Fruit fly (Drosophila melanogaster): ENCODE data around the gene Rac1.

Gene Rac1

DNA sequence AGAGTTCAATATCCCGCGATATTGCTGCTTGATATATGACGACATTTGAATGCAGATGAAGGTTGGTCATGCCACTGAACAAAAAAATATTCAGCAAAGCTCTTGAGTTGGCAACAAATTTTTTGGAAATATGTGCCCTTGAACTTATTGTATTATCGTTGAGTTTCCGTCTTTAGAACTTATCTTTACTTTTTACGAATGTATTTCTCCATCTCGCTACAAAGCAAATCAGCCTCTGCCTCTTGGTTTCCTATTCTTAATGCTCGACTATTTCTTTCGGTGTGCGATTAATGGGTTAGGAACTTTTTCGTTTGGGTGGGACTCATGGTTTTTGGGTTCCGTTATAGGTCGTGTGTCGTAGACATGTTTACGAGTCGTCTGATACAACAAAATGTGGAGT, 20.7 kb upstream of the Rac1 start (continued):
- no peak for TF ChIP-seq YL-1 (GFP tag; optimal IDR thresholded peaks at IDR 0.05)
- peak; percentile 59; the same call in 1 of the 3 replicates for TF ChIP-seq zfh1 (GFP tag; IDR thresholded peaks at IDR 0.05)
- TF ChIP-seq CG12942 (GFP tag; optimal IDR thresholded peaks at IDR 0.05) = peak; percentile 6
- TF ChIP-seq scrt (GFP tag; optimal IDR thresholded peaks at IDR 0.05) = peak; percentile 21
- TF ChIP-seq CG8388 (GFP tag; optimal IDR thresholded peaks at IDR 0.05) = peak; percentile 80
- peak; percentile 10 for TF ChIP-seq CG4328 (GFP tag; optimal IDR thresholded peaks at IDR 0.05)
- peak; percentile 25 for TF ChIP-seq nau (GFP tag; optimal IDR thresholded peaks at IDR 0.05)
- TF ChIP-seq CG18262 (tag; optimal IDR thresholded peaks at IDR 0.05) = peak; percentile 85
- peak; percentile 59 for TF ChIP-seq Nf-YB (GFP tag; optimal IDR thresholded peaks at IDR 0.05)
- peak; percentile 83 for TF ChIP-seq CG2202 (tag; optimal IDR thresholded peaks at IDR 0.05)
- peak; percentile 49 for TF ChIP-seq Lhr (GFP tag; optimal IDR thresholded peaks at IDR 0.05)
- peak; percentile 69 for TF ChIP-seq CG32772 (GFP tag; IDR thresholded peaks at IDR 0.05)
- TF ChIP-seq da (GFP tag; optimal IDR thresholded peaks at IDR 0.05) = no peak
- peak; percentile 24; the same call in 1 of the 2 replicates for TF ChIP-seq gt (GFP tag; IDR thresholded peaks at IDR 0.05)
- TF ChIP-seq CHES-1-like (GFP tag; optimal IDR thresholded peaks at IDR 0.05) = peak; percentile 63
- TF ChIP-seq gem (tag; optimal IDR thresholded peaks at IDR 0.05) = peak; percentile 84
- peak; percentile 34 for TF ChIP-seq CG9727 (GFP tag; optimal IDR thresholded peaks at IDR 0.05)
- TF ChIP-seq sc (optimal IDR thresholded peaks at IDR 0.05) = no peak
- TF ChIP-seq sc (GFP tag; optimal IDR thresholded peaks at IDR 0.05) = peak; percentile 82
- TF ChIP-seq Mad (GFP tag; optimal IDR thresholded peaks at IDR 0.05) = peak; percentile 40
- peak; percentile 33 for TF ChIP-seq btn (GFP tag; optimal IDR thresholded peaks at IDR 0.05)
- TF ChIP-seq CG3163 (GFP tag; optimal IDR thresholded peaks at IDR 0.05) = peak; percentile 54
- no peak for TF ChIP-seq jing (GFP tag; optimal IDR thresholded peaks at IDR 0.05)
- no peak for TF ChIP-seq CG18476 (GFP tag; optimal IDR thresholded peaks at IDR 0.05)
- no peak for TF ChIP-seq sug (tag; optimal IDR thresholded peaks at IDR 0.05)
- peak; percentile 8 for TF ChIP-seq MESR4 (GFP tag; optimal IDR thresholded peaks at IDR 0.05)
- no peak for TF ChIP-seq sna (GFP tag; IDR thresholded peaks at IDR 0.05; ENCODE audit: partially characterized antibody)
- TF ChIP-seq CG17359 (tag; optimal IDR thresholded peaks at IDR 0.05) = peak; percentile 64
- TF ChIP-seq B-H1 (GFP tag; IDR thresholded peaks at IDR 0.05) = peak; percentile 60
- peak; percentile 66 for TF ChIP-seq CG17568 (GFP tag; optimal IDR thresholded peaks at IDR 0.05)
- TF ChIP-seq Mrtf (GFP tag; IDR thresholded peaks at IDR 0.05) = no peak
- no peak for TF ChIP-seq pan (optimal IDR thresholded peaks at IDR 0.05)
- peak in 1 of 2 experiments; percentile 50 for TF ChIP-seq pan (GFP tag; optimal IDR thresholded peaks at IDR 0.05 in 1 of 2, IDR thresholded peaks at IDR 0.05 in 1 of 2)
- TF ChIP-seq fd96Cb (tag; optimal IDR thresholded peaks at IDR 0.05) = peak; percentile 76
- peak; percentile 78 for TF ChIP-seq CG8924 (tag; optimal IDR thresholded peaks at IDR 0.05)
- TF ChIP-seq chif (GFP tag; optimal IDR thresholded peaks at IDR 0.05) = peak; percentile 79 to 87
- TF ChIP-seq otp (GFP tag; IDR thresholded peaks at IDR 0.05) = peak; percentile 83; the same call in 2 of the 3 replicates
- peak; percentile 4 for TF ChIP-seq grn (GFP tag; optimal IDR thresholded peaks at IDR 0.05)
- TF ChIP-seq Neu2 (GFP tag; optimal IDR thresholded peaks at IDR 0.05; ENCODE audit: borderline replicate concordance) = no peak
- TF ChIP-seq ATbp (GFP tag; optimal IDR thresholded peaks at IDR 0.05) = peak; percentile 49
- TF ChIP-seq CG1024 (GFP tag; IDR thresholded peaks at IDR 0.05) = 0 out of 2 replicates have a peak, but pooled peaks have one; percentile 12
- no peak for TF ChIP-seq prd (optimal IDR thresholded peaks at IDR 0.05)
- TF ChIP-seq prd (GFP tag; IDR thresholded peaks at IDR 0.05) = peak; percentile 63; the same call in 2 of the 3 replicates
- TF ChIP-seq CG7271 (tag; optimal IDR thresholded peaks at IDR 0.05) = peak; percentile 18
- TF ChIP-seq CG9609 (GFP tag; optimal IDR thresholded peaks at IDR 0.05) = peak; percentile 58
- TF ChIP-seq CG10366 (GFP tag; IDR thresholded peaks at IDR 0.05) = peak; percentile 61; the same call in 1 of the 2 replicates
- TF ChIP-seq Pdp1 (GFP tag; optimal IDR thresholded peaks at IDR 0.05) = peak; percentile 49 to 66
- TF ChIP-seq Jarid2 (GFP tag; optimal IDR thresholded peaks at IDR 0.05) = peak; percentile 9
- peak; percentile 4 for TF ChIP-seq p53 (GFP tag; optimal IDR thresholded peaks at IDR 0.05)
- 0 out of 2 replicates have a peak, but pooled peaks have one; percentile 4 for TF ChIP-seq CG4360 (GFP tag; IDR thresholded peaks at IDR 0.05)
- TF ChIP-seq CG17385 (GFP tag; optimal IDR thresholded peaks at IDR 0.05) = peak; percentile 73

Measured in whole organism, embryonic.